Fruit fly (Drosophila melanogaster) whole organism, embryonic: ENCODE results near the gene RpL37A.

Experiments used
- Asciz ChIP-seq: fragments of 200-800 bp; sonication (Bioruptor generic); optimal IDR thresholded peaks from 2 replicates; lab custom pipeline; 2017; ENCODE audit warnings: missing biosample characterization, mild to moderate bottlenecking, missing genetic modification characterization, missing genetic modification reagents
- Atf6 ChIP-seq: fragments of 200-800 bp; sonication (Bioruptor generic); IDR thresholded peaks from 2 replicates; pipeline ENCODE4 v1.3.6; 2022; ENCODE audit warnings: missing biosample characterization, missing genetic modification characterization
- B-H2 ChIP-seq: fragments of 200-800 bp; sonication (Bioruptor generic); optimal IDR thresholded peaks from 2 replicates; lab custom pipeline; 2018; ENCODE audit warnings: missing biosample characterization, mild to moderate bottlenecking, missing genetic modification characterization
- CG12071 ChIP-seq: fragments of 200-800 bp; sonication (Bioruptor generic); optimal IDR thresholded peaks from 3 replicates; lab custom pipeline; 2018; ENCODE audit warnings: missing biosample characterization, mild to moderate bottlenecking, missing genetic modification characterization
- CG14667 ChIP-seq: fragments of 200-800 bp; sonication (Bioruptor generic); IDR thresholded peaks from 2 replicates; pipeline ENCODE4 v1.3.6; 2022; ENCODE audit warnings: missing biosample characterization, missing genetic modification characterization
- CG15011 ChIP-seq: fragments of 200-800 bp; sonication (Bioruptor generic); optimal IDR thresholded peaks from 3 replicates; lab custom pipeline; 2018; ENCODE audit warnings: missing biosample characterization, mild to moderate bottlenecking, missing genetic modification characterization
- CG17186 ChIP-seq: fragments of 200-800 bp; sonication (Bioruptor generic); optimal IDR thresholded peaks from 3 replicates; lab custom pipeline; 2017; ENCODE audit warnings: missing biosample characterization, missing genetic modification reagents, missing genetic modification characterization
- CG17361 ChIP-seq: fragments of 200-800 bp; sonication (Bioruptor generic); IDR thresholded peaks from 3 replicates; pipeline ENCODE4 v1.3.6; 2022; ENCODE audit warnings: missing biosample characterization, missing genetic modification characterization
- CG31441 ChIP-seq: fragments of 200-800 bp; sonication (Bioruptor generic); IDR thresholded peaks from 2 replicates; pipeline ENCODE4 v1.3.6; 2022; ENCODE audit warnings: missing biosample characterization, missing genetic modification characterization
- CG34422 ChIP-seq: fragments of 200-800 bp; sonication (Bioruptor generic); IDR thresholded peaks from 3 replicates; pipeline ENCODE4 v1.3.6; 2022; ENCODE audit warnings: missing biosample characterization, missing genetic modification characterization
- CG4820 ChIP-seq: fragments of 200-800 bp; sonication (Bioruptor generic); optimal IDR thresholded peaks from 3 replicates; lab custom pipeline; 2016; ENCODE audit warnings: missing biosample characterization, missing genetic modification characterization
- CG5953 ChIP-seq: fragments of 200-800 bp; sonication (Bioruptor generic); IDR thresholded peaks from 2 replicates; pipeline ENCODE4 v1.3.6; 2022; ENCODE audit warnings: missing biosample characterization, missing genetic modification characterization
- CG6175 ChIP-seq: fragments of 200-800 bp; sonication (Bioruptor generic); IDR thresholded peaks from 3 replicates; pipeline ENCODE4 v1.3.6; 2022; ENCODE audit warnings: missing biosample characterization, missing genetic modification characterization
- CG6791 ChIP-seq: fragments of 200-800 bp; sonication (Bioruptor generic); IDR thresholded peaks from 3 replicates; pipeline ENCODE4 v1.3.6; 2022; ENCODE audit warnings: missing biosample characterization, missing genetic modification characterization; ENCODE audit not compliant: partially characterized antibody
- CG7786 ChIP-seq: fragments of 200-800 bp; sonication (Bioruptor generic); optimal IDR thresholded peaks from 2 replicates; lab custom pipeline; 2016; ENCODE audit warnings: missing biosample characterization, missing genetic modification characterization
- CG8924 ChIP-seq: fragments of 200-800 bp; optimal IDR thresholded peaks from 3 replicates; lab custom pipeline; 2019; ENCODE audit warnings: missing biosample characterization, mild to moderate bottlenecking, missing genetic modification characterization, moderate library complexity
- CG9215 ChIP-seq: fragments of 200-800 bp; sonication (Bioruptor generic); IDR thresholded peaks from 2 replicates; pipeline ENCODE4 v1.3.6; 2022; ENCODE audit warnings: missing biosample characterization, missing genetic modification characterization
- CoRest ChIP-seq: fragments of 200-800 bp; sonication (Bioruptor generic); optimal IDR thresholded peaks from 3 replicates; lab custom pipeline; 2018; ENCODE audit warnings: missing biosample characterization, mild to moderate bottlenecking, missing genetic modification characterization, moderate library complexity
- Dad ChIP-seq: fragments of 200-800 bp; sonication (Bioruptor generic); optimal IDR thresholded peaks from 3 replicates; lab custom pipeline; 2016; ENCODE audit warnings: missing biosample characterization, missing genetic modification characterization
- Dip3 ChIP-seq: fragments of 200-800 bp; sonication (Bioruptor generic); optimal IDR thresholded peaks from 3 replicates; lab custom pipeline; 2016; ENCODE audit warnings: missing biosample characterization, missing genetic modification characterization
- Elba2 ChIP-seq: fragments of 200-800 bp; sonication (Bioruptor generic); optimal IDR thresholded peaks from 3 replicates; lab custom pipeline; 2016; ENCODE audit warnings: missing biosample characterization, missing genetic modification characterization
- Hr51 ChIP-seq, 2 experiments: fragments of 200-800 bp; sonication (Bioruptor generic); optimal IDR thresholded peaks; 2 replicates in 1 of 2; 3 replicates in 1 of 2; lab custom pipeline; 2016 to 2018; ENCODE audit warnings: missing biosample characterization in 2 of 2, missing genetic modification characterization in 2 of 2, mild to moderate bottlenecking in 1 of 2, moderate library complexity in 1 of 2
- Lpt ChIP-seq: fragments of >200 bp; optimal IDR thresholded peaks from 2 replicates; lab custom pipeline; 2018; ENCODE audit warnings: missing biosample characterization, missing genetic modification characterization
- MESR4 ChIP-seq: fragments of 200-800 bp; sonication (Bioruptor generic); optimal IDR thresholded peaks from 2 replicates; lab custom pipeline; 2018; ENCODE audit warnings: missing biosample characterization, mild to moderate bottlenecking, missing genetic modification characterization, moderate library complexity
- Mad ChIP-seq: fragments of 200-800 bp; sonication (Bioruptor generic); optimal IDR thresholded peaks from 2 replicates; lab custom pipeline; 2016; ENCODE audit warnings: missing biosample characterization, missing genetic modification characterization
- NC2α ChIP-seq: fragments of 200-800 bp; sonication (Bioruptor generic); optimal IDR thresholded peaks from 2 replicates; lab custom pipeline; 2016; ENCODE audit warnings: missing biosample characterization, missing genetic modification characterization
- NFAT ChIP-seq: fragments of 200-800 bp; sonication (Bioruptor generic); IDR thresholded peaks from 2 replicates; pipeline ENCODE4 v1.3.6; 2022; ENCODE audit warnings: missing biosample characterization, missing genetic modification characterization
- ara ChIP-seq: fragments of 200-800 bp; sonication (Bioruptor generic); IDR thresholded peaks from 2 replicates; pipeline ENCODE4 v1.3.6; 2022; ENCODE audit warnings: missing biosample characterization, missing genetic modification characterization
- crol ChIP-seq: fragments of 200-800 bp; sonication (Bioruptor generic); IDR thresholded peaks from 2 replicates; pipeline ENCODE4 v1.3.6; 2022; ENCODE audit warnings: missing biosample characterization, missing genetic modification characterization
- dan ChIP-seq: fragments of 200-800 bp; sonication (Bioruptor generic); IDR thresholded peaks from 2 replicates; pipeline ENCODE4 v1.3.6; 2022; ENCODE audit warnings: missing biosample characterization, missing genetic modification characterization
- dysf ChIP-seq: fragments of 200-800 bp; sonication (Bioruptor generic); IDR thresholded peaks from 3 replicates; pipeline ENCODE4 v1.3.6; 2022; ENCODE audit warnings: missing biosample characterization, missing genetic modification characterization
- h ChIP-seq: fragments of >200 bp; optimal IDR thresholded peaks from 2 replicates; lab custom pipeline; 2017
- hb ChIP-seq: fragments of 200-800 bp; sonication (Bioruptor generic); IDR thresholded peaks from 3 replicates; pipeline ENCODE4 v1.3.6; 2022; ENCODE audit warnings: missing biosample characterization, missing genetic modification characterization; ENCODE audit not compliant: partially characterized antibody
- hkb ChIP-seq, 2 experiments: fragments of 200-800 bp in 1 of 2; fragments of >200 bp in 1 of 2; sonication (Bioruptor generic) in 1 of 2; IDR thresholded peaks in 1 of 2; optimal IDR thresholded peaks in 1 of 2; 2 replicates each; pipeline versions ENCODE4 v1.3.6 to Lab custom; 2017 to 2022; ENCODE audit warnings: missing biosample characterization in 1 of 2, missing genetic modification characterization in 1 of 2
- hth ChIP-seq: fragments of >200 bp; optimal IDR thresholded peaks from 2 replicates; lab custom pipeline; 2017; ENCODE audit warnings: inconsistent platforms
- ken ChIP-seq: fragments of 200-800 bp; sonication (Bioruptor generic); IDR thresholded peaks from 3 replicates; pipeline ENCODE4 v1.3.6; 2022; ENCODE audit warnings: missing biosample characterization, missing genetic modification characterization
- lilli ChIP-seq: fragments of 200-800 bp; sonication (Bioruptor generic); optimal IDR thresholded peaks from 3 replicates; lab custom pipeline; 2016; ENCODE audit warnings: missing biosample characterization, missing genetic modification characterization
- nerfin-1 ChIP-seq: fragments of 200-800 bp; sonication (Bioruptor generic); optimal IDR thresholded peaks from 3 replicates; lab custom pipeline; 2019; ENCODE audit warnings: missing biosample characterization, mild to moderate bottlenecking, missing genetic modification characterization, moderate library complexity
- nom ChIP-seq: fragments of 200-800 bp; sonication (Bioruptor generic); optimal IDR thresholded peaks from 2 replicates; lab custom pipeline; 2017; ENCODE audit warnings: missing biosample characterization, missing genetic modification characterization, mild to moderate bottlenecking, moderate library complexity, missing genetic modification reagents
- oc ChIP-seq: fragments of 200-800 bp; sonication (Bioruptor generic); optimal IDR thresholded peaks from 2 replicates; lab custom pipeline; 2018; ENCODE audit warnings: missing biosample characterization, mild to moderate bottlenecking, missing genetic modification characterization, moderate library complexity
- odd ChIP-seq: fragments of 200-800 bp; sonication (Bioruptor generic); optimal IDR thresholded peaks from 2 replicates; lab custom pipeline; 2017; ENCODE audit warnings: missing biosample characterization, mild to moderate bottlenecking, missing genetic modification characterization
- pros ChIP-seq: fragments of 200-800 bp; sonication (Bioruptor generic); optimal IDR thresholded peaks from 3 replicates; lab custom pipeline; 2019; ENCODE audit warnings: missing biosample characterization, mild to moderate bottlenecking, missing genetic modification characterization, moderate library complexity
- seq ChIP-seq: fragments of 200-800 bp; sonication (Bioruptor generic); IDR thresholded peaks from 2 replicates; pipeline ENCODE4 v1.3.6; 2022; ENCODE audit warnings: missing biosample characterization, missing genetic modification characterization
- slp2 ChIP-seq: fragments of 200-800 bp; sonication (Bioruptor generic); optimal IDR thresholded peaks from 2 replicates; lab custom pipeline; 2016; ENCODE audit warnings: missing biosample characterization, missing genetic modification characterization
- sr ChIP-seq: fragments of 200-800 bp; sonication (Bioruptor generic); IDR thresholded peaks from 3 replicates; pipeline ENCODE4 v1.3.6; 2022; ENCODE audit warnings: missing biosample characterization, missing genetic modification characterization
- tll ChIP-seq, 2 experiments: fragments of 200-800 bp in 1 of 2; fragments of >200 bp in 1 of 2; sonication (Bioruptor generic) in 1 of 2; optimal IDR thresholded peaks; 2 replicates each; lab custom pipeline; 2017 to 2019; ENCODE audit warnings: missing biosample characterization in 2 of 2, missing genetic modification characterization in 2 of 2, mild to moderate bottlenecking in 1 of 2, moderate library complexity in 1 of 2
- unc-4 ChIP-seq: fragments of 200-800 bp; sonication (Bioruptor generic); IDR thresholded peaks from 2 replicates; pipeline ENCODE4 v1.3.6; 2022; ENCODE audit warnings: missing biosample characterization, missing genetic modification characterization; ENCODE audit not compliant: partially characterized antibody
- wek ChIP-seq: fragments of 200-800 bp; sonication (Bioruptor generic); optimal IDR thresholded peaks from 3 replicates; lab custom pipeline; 2018; ENCODE audit warnings: missing biosample characterization, mild to moderate bottlenecking, missing genetic modification characterization, moderate library complexity
- zen2 ChIP-seq: fragments of 200-800 bp; sonication (Bioruptor generic); IDR thresholded peaks from 3 replicates; pipeline ENCODE4 v1.3.6; 2022; ENCODE audit warnings: missing biosample characterization, missing genetic modification characterization; ENCODE audit not compliant: partially characterized antibody

RpL37A gene

DNA sequence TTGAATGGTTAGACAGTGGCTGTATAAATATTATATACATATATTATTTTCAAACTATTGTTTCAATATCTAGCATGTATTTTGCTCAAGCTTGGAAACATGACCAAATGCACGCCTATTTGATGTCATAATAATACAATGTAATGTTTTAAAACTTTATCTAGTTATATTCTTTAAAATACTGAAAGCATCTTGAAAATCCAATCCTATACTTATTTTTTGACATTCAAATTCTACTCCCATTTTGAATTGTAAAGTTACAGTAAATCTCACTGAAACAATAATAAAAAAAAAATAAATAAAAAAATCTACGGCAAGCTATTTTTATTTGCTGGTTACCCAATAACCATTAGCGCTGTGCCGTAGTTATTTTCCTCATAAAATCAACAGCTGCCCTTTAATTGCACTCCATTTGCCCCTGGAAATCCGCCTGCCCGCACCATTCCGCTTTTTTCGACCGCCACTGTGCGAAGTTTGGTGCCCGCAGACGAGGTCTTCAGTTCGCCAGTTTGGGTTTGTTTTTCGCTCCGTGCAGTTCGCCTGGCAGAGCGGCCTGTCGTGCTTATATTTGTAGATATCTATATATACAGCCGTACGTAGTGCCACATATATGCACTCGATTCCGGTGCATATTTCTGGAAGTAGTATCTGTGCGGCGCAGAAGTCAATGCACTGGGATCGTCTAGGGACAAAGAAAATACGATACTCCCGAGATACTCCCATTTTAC is 25.7 kb upstream of the RpL37A start (continued):
- TF ChIP-seq odd (GFP tag; lab: Kevin White, UChicago) (peak; percentile 56), ara (GFP tag; lab: Robert Waterston, UW) (peak; percentile 53; the same call in 1 of the 2 replicates), wek (GFP tag; lab: Kevin White, UChicago) (no peak), NFAT (peak; percentile 75), hb (GFP tag; lab: Robert Waterston, UW) (no peak), hth (lab: Kevin White, UChicago) (no peak), nom (GFP tag; lab: Kevin White, UChicago) (peak; percentile 52), CG4820 (GFP tag; lab: Kevin White, UChicago) (peak; percentile 10), seq (GFP tag; lab: Robert Waterston, UW) (peak; percentile 73), Dad (GFP tag; lab: Kevin White, UChicago) (peak; percentile 37), CG31441 (GFP tag; lab: Robert Waterston, UW) (peak; percentile 83), nerfin-1 (no peak), tll (GFP tag; optimal IDR thresholded peaks at IDR 0.05; lab: Kevin White, UChicago) (no peak), CG5953 (peak; percentile 49; the same call in 1 of the 2 replicates), CG8924 (peak; percentile 57), MESR4 (GFP tag; lab: Kevin White, UChicago) (peak; percentile 7), ken (GFP tag; lab: Robert Waterston, UW) (peak; percentile 60; the same call in 2 of the 3 replicates), CG9215 (GFP tag; lab: Robert Waterston, UW) (no peak), CG34422 (GFP tag; lab: Robert Waterston, UW) (peak; percentile 48; the same call in 2 of the 3 replicates), hkb (optimal IDR thresholded peaks at IDR 0.05; lab: Kevin White, UChicago) (no peak), hkb (GFP tag; IDR thresholded peaks at IDR 0.05; lab: Robert Waterston, UW) (peak; percentile 55), slp2 (no peak), crol (GFP tag; lab: Robert Waterston, UW) (no peak), Asciz (GFP tag; lab: Kevin White, UChicago) (peak; percentile 24), Atf6 (GFP tag; lab: Robert Waterston, UW) (peak; percentile 61; the same call in 1 of the 2 replicates), CoRest (tag; lab: Kevin White, UChicago) (peak; percentile 49), pros (GFP tag; lab: Kevin White, UChicago) (no peak), CG7786 (GFP tag; lab: Kevin White, UChicago) (peak; percentile 26), CG6175 (GFP tag; lab: Robert Waterston, UW) (no peak), dan (GFP tag; lab: Robert Waterston, UW) (no peak), B-H2 (GFP tag; lab: Kevin White, UChicago) (no peak), CG17361 (GFP tag; lab: Robert Waterston, UW) (peak; percentile 86), NC2α (GFP tag; lab: Kevin White, UChicago) (no peak), Elba2 (GFP tag; lab: Kevin White, UChicago) (no peak), oc (tag; lab: Kevin White, UChicago) (no peak), Dip3 (GFP tag; lab: Kevin White, UChicago) (no peak), unc-4 (GFP tag; lab: Robert Waterston, UW) (no peak), CG12071 (GFP tag; lab: Kevin White, UChicago) (no peak), h (lab: Kevin White, UChicago) (no peak), lilli (GFP tag; lab: Kevin White, UChicago) (peak; percentile 57), Hr51 (GFP tag; optimal IDR thresholded peaks at IDR 0.05; lab: Kevin White, UChicago) (peak; percentile 7 to 73), sr (peak; percentile 40; the same call in 1 of the 3 replicates), zen2 (no peak), Mad (GFP tag; lab: Kevin White, UChicago) (peak; percentile 40), CG14667 (GFP tag; lab: Robert Waterston, UW) (peak; percentile 31; the same call in 1 of the 2 replicates), CG15011 (peak; percentile 21), dysf (GFP tag; lab: Robert Waterston, UW) (peak; percentile 44; the same call in 1 of the 3 replicates), CG6791 (no peak), CG17186 (GFP tag; lab: Kevin White, UChicago) (no peak), Lpt (GFP tag; lab: Kevin White, UChicago) (no peak)
